Fruit fly (Drosophila melanogaster) whole organism: ENCODE data around the gene Acyp2.

Experiments used
- CG8478 ChIP-seq: fragments of >200 bp; optimal IDR thresholded peaks from 2 replicates; lab custom pipeline; 2018; ENCODE audit warnings: inconsistent platforms
- Dll ChIP-seq: fragments of >200 bp; optimal IDR thresholded peaks from 2 replicates; lab custom pipeline; 2017

- TF ChIP-seq CG8478 (lab: Kevin White, UChicago), result no peak
- no peak for TF ChIP-seq Dll (lab: Kevin White, UChicago)
Observed at dm6 chr3R:15804678-15805077, 12.2 kb downstream of the Acyp2 start.
